Fruit fly (Drosophila melanogaster) whole organism: Measurements from ENCODE around the gene CG31804.

Experiments
- pan ChIP-seq: fragments of >200 bp; optimal IDR thresholded peaks from 2 replicates; lab custom pipeline; 2017
- usp ChIP-seq: fragments of >200 bp; optimal IDR thresholded peaks from 2 replicates; lab custom pipeline; 2017; ENCODE audit warnings: missing biosample characterization, missing genetic modification characterization, mixed read lengths

DNA sequence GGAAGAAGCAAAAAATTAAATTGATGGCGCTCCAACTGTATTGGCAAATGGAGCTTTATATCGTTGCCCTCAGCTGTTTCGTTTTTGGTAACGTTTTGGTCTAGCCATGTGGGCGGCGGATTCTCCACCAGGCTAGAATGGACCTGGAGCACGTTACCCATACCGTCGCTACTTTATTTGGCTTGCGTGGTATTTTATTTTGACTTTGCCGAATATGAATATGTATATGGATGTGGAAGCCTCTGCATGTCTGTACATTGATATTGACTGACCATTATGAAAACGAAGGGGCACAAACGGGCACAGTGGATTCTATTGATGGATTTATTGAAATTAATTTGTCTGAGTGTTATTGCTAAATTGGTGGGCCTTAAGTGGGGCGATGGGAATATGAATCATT lies 14.5 kb downstream of the CG31804 start:
- no peak for TF ChIP-seq usp (GFP tag; lab: Kevin White, UChicago)
- TF ChIP-seq pan = no peak
